Worm (Caenorhabditis elegans) whole organism, L4/young adult: ENCODE data around the gene sdz-24.

Experiments
- W03F9.2 ChIP-seq: fragments of 150-350 bp; optimal IDR thresholded peaks from 2 replicates; lab custom pipeline; 2014; ENCODE audit warnings: missing biosample characterization, missing genetic modification characterization
- dao-5 ChIP-seq: sonication (generic microtip); optimal IDR thresholded peaks from 2 replicates; lab custom pipeline; 2016; ENCODE audit warnings: missing genotype, missing genetic modification characterization, moderate library complexity, missing compliant biosample characterization
- him-1 ChIP-seq: sonication (generic microtip); optimal IDR thresholded peaks from 2 replicates; lab custom pipeline; 2016; ENCODE audit warnings: missing genotype, missing genetic modification reagents, missing genetic modification characterization, missing compliant biosample characterization

DNA sequence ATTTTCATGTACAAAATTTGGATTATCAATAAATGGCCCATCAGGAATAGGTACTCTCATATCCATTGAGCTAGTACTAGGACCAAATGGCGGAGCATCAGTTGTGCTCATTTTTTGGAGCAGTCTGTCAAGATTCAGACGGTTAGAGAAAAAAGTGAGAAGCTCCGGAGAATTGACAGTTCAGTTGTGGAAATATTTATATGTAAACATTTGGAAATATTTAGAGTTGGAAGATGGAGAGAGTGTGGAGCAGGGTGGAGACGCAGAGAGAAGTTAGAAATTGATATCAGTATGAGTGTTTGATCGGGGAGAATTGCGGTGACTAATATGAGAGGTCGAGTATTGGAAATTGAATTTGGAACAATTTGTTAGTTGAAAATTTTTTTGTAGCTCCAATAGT lies 37.3 kb upstream of the sdz-24 start:
- no peak for TF ChIP-seq W03F9.2 (tag; lab: Kevin White, UChicago)
- TF ChIP-seq dao-5 (tag; lab: Kevin White, UChicago) = no peak
- TF ChIP-seq him-1 = no peak
